Worm (Caenorhabditis elegans): ENCODE measurements around the gene Y113G7A.14.
"Not testable (repeated sequence)": the region's sequence is repeated elsewhere in the genome, so short reads cannot be mapped to it uniquely, and the experiment has no call there.

DNA sequence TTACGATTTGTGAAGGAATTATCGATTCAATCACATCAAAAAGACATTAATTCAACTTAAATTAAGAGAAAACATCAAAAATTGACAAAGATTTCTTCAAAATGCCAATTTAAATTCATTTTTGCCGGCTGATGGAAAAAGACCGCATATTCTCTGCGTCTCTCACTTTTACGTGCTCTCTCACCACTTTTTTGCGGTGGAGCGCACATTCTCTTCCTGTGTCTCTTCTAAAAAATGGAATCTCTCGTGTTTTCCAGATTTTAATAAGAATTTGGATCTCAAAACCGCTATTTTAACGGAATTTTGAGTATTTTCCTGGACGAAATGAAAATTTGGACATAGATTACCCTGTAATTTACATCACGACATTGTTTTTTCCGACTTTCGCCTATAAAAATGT is 42.6 kb upstream of the Y113G7A.14 start:
- not testable (repeated sequence) for TF ChIP-seq elt-2, pqm-1 (tag; optimal IDR thresholded peaks at IDR 0.05)

All from whole organism, L1 larva.